Fruit fly (Drosophila melanogaster) whole organism, prepupa: Measurements from ENCODE around the gene CG6983.
A peak's percentile ranks its signal among the peaks of the same experiment; 100 is the strongest.

Experiments used
- CG10669 ChIP-seq: fragments of 200-800 bp; sonication (Bioruptor generic); optimal IDR thresholded peaks from 3 replicates; lab custom pipeline; 2018; ENCODE audit warnings: missing biosample characterization, mild to moderate bottlenecking, missing genetic modification characterization, moderate library complexity
- CG11762 ChIP-seq: fragments of 200-800 bp; sonication (Bioruptor generic); optimal IDR thresholded peaks from 3 replicates; lab custom pipeline; 2016; ENCODE audit warnings: missing biosample characterization, missing genetic modification characterization; ENCODE audit not compliant: insufficient read depth
- CG15336 ChIP-seq: fragments of 200-800 bp; sonication (Bioruptor generic); IDR thresholded peaks from 2 replicates; pipeline ENCODE4 v1.3.6; 2022; ENCODE audit warnings: missing biosample characterization, missing genetic modification characterization
- CG1621 ChIP-seq: fragments of 200-800 bp; sonication (Bioruptor generic); optimal IDR thresholded peaks from 3 replicates; lab custom pipeline; 2018; ENCODE audit warnings: missing biosample characterization, mild to moderate bottlenecking, missing genetic modification characterization
- CG32006 ChIP-seq: fragments of 200-800 bp; sonication (Bioruptor generic); optimal IDR thresholded peaks from 3 replicates; lab custom pipeline; 2017; ENCODE audit warnings: missing biosample characterization, mild to moderate bottlenecking, missing genetic modification characterization
- CG6163 ChIP-seq: fragments of 200-800 bp; sonication (Bioruptor generic); IDR thresholded peaks from 3 replicates; pipeline ENCODE4 v1.3.6; 2022; ENCODE audit warnings: missing biosample characterization, missing genetic modification characterization
- CG6276 ChIP-seq: fragments of 200-800 bp; sonication (Bioruptor generic); optimal IDR thresholded peaks from 2 replicates; lab custom pipeline; 2017; ENCODE audit warnings: missing biosample characterization, mild to moderate bottlenecking, missing genetic modification characterization
- CG9139 ChIP-seq: fragments of 200-800 bp; sonication (Bioruptor generic); optimal IDR thresholded peaks from 3 replicates; lab custom pipeline; 2017; ENCODE audit warnings: missing biosample characterization, mild to moderate bottlenecking, missing genetic modification characterization
- Eip75B ChIP-seq: fragments of 200-800 bp; sonication (Bioruptor generic); optimal IDR thresholded peaks from 3 replicates; lab custom pipeline; 2016; ENCODE audit warnings: missing biosample characterization, missing genetic modification characterization
- Eip93F ChIP-seq: fragments of 200-800 bp; sonication (Bioruptor generic); optimal IDR thresholded peaks from 2 replicates; lab custom pipeline; 2016; ENCODE audit warnings: missing biosample characterization, mild to moderate bottlenecking, missing genetic modification characterization
- Hr38 ChIP-seq: sonication (Bioruptor generic); optimal IDR thresholded peaks from 2 replicates; lab custom pipeline; 2016; ENCODE audit warnings: missing biosample characterization, missing genetic modification characterization
- Hr39 ChIP-seq: fragments of 200-800 bp; sonication (Bioruptor generic); optimal IDR thresholded peaks from 2 replicates; lab custom pipeline; 2016; ENCODE audit warnings: missing biosample characterization, missing genetic modification characterization
- dsx ChIP-seq: fragments of 200-800 bp; optimal IDR thresholded peaks from 3 replicates; lab custom pipeline; 2019; ENCODE audit warnings: missing biosample characterization, mild to moderate bottlenecking, missing genetic modification characterization, moderate library complexity; ENCODE audit not compliant: poor library complexity, severe bottlenecking

dm6 chr3L:8440079-8440478 is 9.1 kb downstream of the CG6983 start:
- TF ChIP-seq CG6276 (GFP tag; lab: Kevin White, UChicago) = no peak
- no peak for TF ChIP-seq Eip75B (GFP tag; lab: Kevin White, UChicago)
- no peak for TF ChIP-seq CG9139
- peak; percentile 56 for TF ChIP-seq CG15336 (GFP tag; lab: Robert Waterston, UW)
- TF ChIP-seq Eip93F (GFP tag; lab: Kevin White, UChicago) = no peak
- no peak for TF ChIP-seq Hr38 (GFP tag; lab: Kevin White, UChicago)
- TF ChIP-seq CG10669 = no peak
- no peak for TF ChIP-seq dsx (GFP tag; lab: Kevin White, UChicago)
- no peak for TF ChIP-seq CG1621 (tag; lab: Kevin White, UChicago)
- no peak for TF ChIP-seq CG32006 (GFP tag; lab: Kevin White, UChicago)
- TF ChIP-seq CG6163 (GFP tag; lab: Robert Waterston, UW) = no peak
- TF ChIP-seq CG11762 (GFP tag; lab: Kevin White, UChicago) = no peak
- no peak for TF ChIP-seq Hr39 (GFP tag; lab: Kevin White, UChicago)
